Worm (Caenorhabditis elegans) whole organism, early embryonic: ENCODE measurements around the gene nhr-182.
"Not testable (repeated sequence)": the region's sequence is repeated elsewhere in the genome, so short reads cannot be mapped to it uniquely, and the experiment has no call there.

Experiments
- B0310.2 ChIP-seq: sonication (generic microtip); optimal IDR thresholded peaks from 2 replicates; lab custom pipeline; 2016; ENCODE audit warnings: mild to moderate bottlenecking, missing genetic modification characterization, missing compliant biosample characterization
- F13C5.2 ChIP-seq: sonication (generic microtip); optimal IDR thresholded peaks from 2 replicates; lab custom pipeline; 2017; ENCODE audit warnings: mild to moderate bottlenecking, missing genetic modification characterization, inconsistent platforms, missing compliant biosample characterization
- aly-1 ChIP-seq: sonication (generic microtip); optimal IDR thresholded peaks from 2 replicates; lab custom pipeline; 2016; ENCODE audit warnings: missing genetic modification characterization, missing compliant biosample characterization
- ama-1 ChIP-seq: fragments of 150-350 bp; optimal IDR thresholded peaks from 2 replicates; lab custom pipeline; 2014
- ceh-13 ChIP-seq: fragments of 200-800 bp; sonication (Bioruptor generic); optimal IDR thresholded peaks from 2 replicates; lab custom pipeline; 2018; ENCODE audit warnings: mild to moderate bottlenecking, missing genetic modification characterization, missing compliant biosample characterization
- ceh-36 ChIP-seq: sonication (generic microtip); optimal IDR thresholded peaks from 2 replicates; lab custom pipeline; 2016; ENCODE audit warnings: missing genetic modification characterization, inconsistent platforms, missing compliant biosample characterization
- ets-7 ChIP-seq: sonication (generic microtip); optimal IDR thresholded peaks from 2 replicates; lab custom pipeline; 2016; ENCODE audit warnings: missing genotype, missing genetic modification characterization, missing compliant biosample characterization
- flt-1 ChIP-seq: fragments of 200-800 bp; sonication (Bioruptor generic); IDR thresholded peaks from 2 replicates; pipeline ENCODE4 v1.3.6; 2022; ENCODE audit warnings: missing genetic modification characterization, missing compliant biosample characterization
- hmbx-1 ChIP-seq: sonication (generic microtip); optimal IDR thresholded peaks from 2 replicates; lab custom pipeline; 2016; ENCODE audit warnings: mild to moderate bottlenecking, missing genetic modification characterization, missing compliant biosample characterization
- hmg-4 ChIP-seq: fragments of 200-800 bp; sonication (Bioruptor generic); optimal IDR thresholded peaks from 2 replicates; lab custom pipeline; 2018; ENCODE audit warnings: mild to moderate bottlenecking, missing genetic modification characterization, missing compliant biosample characterization
- hnd-1 ChIP-seq: sonication (generic microtip); optimal IDR thresholded peaks from 2 replicates; lab custom pipeline; 2016; ENCODE audit warnings: missing genetic modification characterization, missing compliant biosample characterization
- pes-1 ChIP-seq: fragments of 200-800 bp; sonication (Bioruptor generic); IDR thresholded peaks from 2 replicates; pipeline ENCODE4 v1.3.6; 2022; ENCODE audit warnings: missing genetic modification reagents, missing genetic modification characterization, missing compliant biosample characterization
- scrt-1 ChIP-seq: fragments of 200-800 bp; sonication (Bioruptor generic); IDR thresholded peaks from 2 replicates; pipeline ENCODE4 v1.3.6; 2022; ENCODE audit warnings: missing genetic modification characterization, missing compliant biosample characterization
- sea-1 ChIP-seq: fragments of 200-800 bp; sonication (Bioruptor generic); conservative IDR thresholded peaks from 2 replicates; pipeline ENCODE4 v1.3.6; 2022; ENCODE audit warnings: missing genetic modification characterization, missing compliant biosample characterization
- tbx-11 ChIP-seq: fragments of 200-800 bp; sonication (Bioruptor generic); IDR thresholded peaks from 2 replicates; pipeline ENCODE4 v1.3.6; 2022; ENCODE audit warnings: missing genetic modification characterization, missing compliant biosample characterization
- tbx-37 ChIP-seq: fragments of 200-800 bp; sonication (Bioruptor generic); conservative IDR thresholded peaks from 2 replicates; pipeline ENCODE4 v1.3.6; 2022; ENCODE audit warnings: missing genetic modification reagents, missing genetic modification characterization, missing compliant biosample characterization
- tra-4 ChIP-seq: sonication (generic microtip); optimal IDR thresholded peaks from 2 replicates; lab custom pipeline; 2017; ENCODE audit warnings: missing genetic modification characterization, missing compliant biosample characterization

The nhr-182 gene

ce11 chrV:2266958-2267357 is 7.2 kb upstream of the nhr-182 start, which contains the start of gene nhr-275:
nhr-275 (minus strand) TSS chrV:2267058.
- TF ChIP-seq hmbx-1 (no peak), ama-1 (lab: Kevin White, UChicago) (no peak)

- no peak for TF ChIP-seq ama-1 (lab: Kevin White, UChicago)
- TF ChIP-seq F13C5.2 (tag; lab: Kevin White, UChicago): no peak
- TF ChIP-seq B0310.2 (tag; lab: Kevin White, UChicago): no peak
These were observed 5.2 kb upstream of the nhr-182 start for ce11 chrV:2264925-2265324.

- TF ChIP-seq hmbx-1: no peak
- TF ChIP-seq ets-7: no peak
- TF ChIP-seq flt-1 (GFP tag; lab: Robert Waterston, UW): no peak
- TF ChIP-seq aly-1 (tag; lab: Kevin White, UChicago): no peak
- TF ChIP-seq hmg-4 (GFP tag; lab: Kevin White, UChicago): no peak
- TF ChIP-seq hnd-1: no peak
- TF ChIP-seq scrt-1 (GFP tag; lab: Robert Waterston, UW): no peak
- no peak for TF ChIP-seq sea-1 (GFP tag; lab: Robert Waterston, UW)
- TF ChIP-seq tra-4: no peak
- no peak for TF ChIP-seq tbx-37
- TF ChIP-seq ceh-13 (GFP tag; lab: Kevin White, UChicago): no peak
- no peak for TF ChIP-seq ceh-36 (tag; lab: Kevin White, UChicago)
- no peak for TF ChIP-seq tbx-11 (GFP tag; lab: Robert Waterston, UW)
- no peak for TF ChIP-seq ama-1 (lab: Kevin White, UChicago)
- no peak for TF ChIP-seq pes-1
These were observed 4.7 kb upstream of the nhr-182 start, which contains the start of gene nhr-183 for ce11 chrV:2264455-2264854. nhr-183 (minus strand) TSS chrV:2264634.

DNA sequence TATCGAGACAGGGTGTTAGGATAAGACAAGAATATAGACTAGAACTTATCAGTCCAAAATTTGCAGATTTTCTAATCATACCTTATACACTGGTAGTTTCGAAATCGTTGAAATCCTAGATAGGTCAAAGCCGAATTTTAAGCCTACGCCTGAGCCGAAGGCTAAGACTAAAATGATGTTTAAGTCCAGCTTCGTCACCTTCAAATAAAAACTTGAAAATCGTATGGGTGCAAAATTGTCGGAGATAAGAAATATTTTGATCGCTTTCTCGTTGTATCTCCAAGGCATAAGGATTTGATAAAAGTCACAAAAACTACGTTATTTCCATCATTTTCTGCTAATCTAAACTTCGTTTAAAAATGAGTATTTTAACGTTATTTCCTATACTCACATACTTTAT is 933 bp upstream of the nhr-182 start, which contains the start of gene F41B5.12:
Gene F41B5.12 (plus strand): TSS at position 301 of the 400 bp plus-strand sequence.
- no peak for TF ChIP-seq ceh-13 (GFP tag; lab: Kevin White, UChicago)
- TF ChIP-seq scrt-1 (GFP tag; lab: Robert Waterston, UW): no peak
- TF ChIP-seq hnd-1: no peak
- TF ChIP-seq hmbx-1: no peak
- TF ChIP-seq tra-4: no peak
- no peak for TF ChIP-seq pes-1
- no peak for TF ChIP-seq B0310.2 (tag; lab: Kevin White, UChicago)
- TF ChIP-seq tbx-11 (GFP tag; lab: Robert Waterston, UW): no peak
- no peak for TF ChIP-seq ama-1 (lab: Kevin White, UChicago)
- TF ChIP-seq flt-1 (GFP tag; lab: Robert Waterston, UW): no peak

DNA sequence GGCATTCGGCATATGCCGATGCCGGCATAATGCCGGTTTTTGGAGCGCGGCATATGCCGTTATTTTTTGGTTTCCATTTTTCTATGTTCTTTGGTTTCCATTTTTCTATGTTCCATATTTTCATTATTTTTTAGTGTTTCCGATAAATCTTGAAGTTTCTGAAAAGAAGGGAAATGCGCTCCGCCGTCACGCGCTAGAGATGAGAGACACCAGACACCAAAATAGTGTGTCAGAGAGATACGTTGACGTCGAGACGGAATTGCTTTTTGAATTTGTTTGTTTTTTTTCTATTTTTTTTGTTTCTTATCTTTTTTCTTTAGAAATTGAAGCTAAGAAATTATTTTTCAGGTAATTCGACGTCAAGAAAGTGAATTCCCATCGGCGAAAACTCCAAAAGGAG is 4.5 kb downstream of the nhr-182 start, which contains the start of gene F41B5.1:
Gene F41B5.1 (plus strand): TSS at position 343 of the 400 bp plus-strand sequence.
- TF ChIP-seq tbx-11 (GFP tag; lab: Robert Waterston, UW); F13C5.2 (tag; lab: Kevin White, UChicago); tbx-37: not testable (repeated sequence)

ce11 chrV:2254553-2255124 is 5.1 kb downstream of the nhr-182 start, which contains the start of gene str-253:
str-253 (minus strand) TSS chrV:2254603.
- no peak for TF ChIP-seq tbx-11 (GFP tag; lab: Robert Waterston, UW)
- no peak for TF ChIP-seq scrt-1 (GFP tag; lab: Robert Waterston, UW)
- no peak for TF ChIP-seq ets-7
- TF ChIP-seq ceh-36 (tag; lab: Kevin White, UChicago): no peak
- no peak for TF ChIP-seq B0310.2 (tag; lab: Kevin White, UChicago)
- no peak for TF ChIP-seq flt-1 (GFP tag; lab: Robert Waterston, UW)
- no peak for TF ChIP-seq pes-1
- TF ChIP-seq hmbx-1: no peak
- no peak for TF ChIP-seq hmg-4 (GFP tag; lab: Kevin White, UChicago)
- TF ChIP-seq ama-1 (lab: Kevin White, UChicago): no peak
- no peak for TF ChIP-seq F13C5.2 (tag; lab: Kevin White, UChicago)
- TF ChIP-seq hnd-1: no peak

- TF ChIP-seq tbx-11 (GFP tag; lab: Robert Waterston, UW): no peak
- no peak for TF ChIP-seq hmbx-1
- TF ChIP-seq ceh-36 (tag; lab: Kevin White, UChicago): no peak
- no peak for TF ChIP-seq tra-4
- no peak for TF ChIP-seq pes-1
- no peak for TF ChIP-seq F13C5.2 (tag; lab: Kevin White, UChicago)
- no peak for TF ChIP-seq hnd-1
- no peak for TF ChIP-seq sea-1 (GFP tag; lab: Robert Waterston, UW)
- no peak for TF ChIP-seq ceh-13 (GFP tag; lab: Kevin White, UChicago)
- TF ChIP-seq ets-7: no peak
- no peak for TF ChIP-seq ama-1 (lab: Kevin White, UChicago)
These were observed 8.0 kb downstream of the nhr-182 start for ce11 chrV:2251774-2252173.

DNA sequence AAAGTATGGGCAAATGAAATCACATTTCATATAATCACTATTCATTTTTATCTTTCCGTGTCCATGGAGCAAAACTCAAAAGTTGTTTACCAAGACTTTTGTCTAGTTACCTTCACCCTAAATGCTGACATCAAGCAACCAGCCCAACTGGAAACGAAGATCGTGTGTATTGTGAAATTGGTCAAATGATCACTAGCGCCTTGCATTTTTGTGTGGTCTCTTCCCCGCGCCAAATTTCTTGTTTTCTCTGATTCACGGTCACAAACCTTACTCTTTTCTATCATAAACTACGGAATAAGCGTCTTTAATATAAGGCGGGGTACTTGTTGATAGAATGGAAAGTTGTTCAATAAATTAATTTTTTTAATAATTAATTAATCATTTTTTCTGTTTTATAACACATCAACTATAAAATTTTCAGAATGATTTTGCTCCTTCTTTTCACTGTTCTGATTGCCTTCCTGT is 9.6 kb downstream of the nhr-182 start, which contains the start of gene cyp-33C7:
Gene cyp-33C7 (plus strand): TSS at position 415 of the 465 bp plus-strand sequence.
- TF ChIP-seq F13C5.2 (tag; lab: Kevin White, UChicago) (no peak), tbx-11 (GFP tag; lab: Robert Waterston, UW) (no peak), hmbx-1 (no peak), B0310.2 (tag; lab: Kevin White, UChicago) (no peak), tbx-37 (no peak), aly-1 (tag; lab: Kevin White, UChicago) (no peak), tra-4 (no peak), scrt-1 (GFP tag; lab: Robert Waterston, UW) (no peak), pes-1 (no peak)
